Worm (Caenorhabditis elegans) whole organism, early embryonic: Measurements from ENCODE around the gene cutl-19.

Experiments used
- B0310.2 ChIP-seq: sonication (generic microtip); optimal IDR thresholded peaks from 2 replicates; lab custom pipeline; 2016; ENCODE audit warnings: mild to moderate bottlenecking, missing genetic modification characterization, missing compliant biosample characterization
- F13C5.2 ChIP-seq: sonication (generic microtip); optimal IDR thresholded peaks from 2 replicates; lab custom pipeline; 2017; ENCODE audit warnings: mild to moderate bottlenecking, missing genetic modification characterization, inconsistent platforms, missing compliant biosample characterization
- aly-1 ChIP-seq: sonication (generic microtip); optimal IDR thresholded peaks from 2 replicates; lab custom pipeline; 2016; ENCODE audit warnings: missing genetic modification characterization, missing compliant biosample characterization
- ama-1 ChIP-seq: fragments of 150-350 bp; optimal IDR thresholded peaks from 2 replicates; lab custom pipeline; 2014
- ceh-13 ChIP-seq: fragments of 200-800 bp; sonication (Bioruptor generic); optimal IDR thresholded peaks from 2 replicates; lab custom pipeline; 2018; ENCODE audit warnings: mild to moderate bottlenecking, missing genetic modification characterization, missing compliant biosample characterization
- ceh-36 ChIP-seq: sonication (generic microtip); optimal IDR thresholded peaks from 2 replicates; lab custom pipeline; 2016; ENCODE audit warnings: missing genetic modification characterization, inconsistent platforms, missing compliant biosample characterization
- ets-7 ChIP-seq: sonication (generic microtip); optimal IDR thresholded peaks from 2 replicates; lab custom pipeline; 2016; ENCODE audit warnings: missing genotype, missing genetic modification characterization, missing compliant biosample characterization
- flt-1 ChIP-seq: fragments of 200-800 bp; sonication (Bioruptor generic); IDR thresholded peaks from 2 replicates; pipeline ENCODE4 v1.3.6; 2022; ENCODE audit warnings: missing genetic modification characterization, missing compliant biosample characterization
- hmbx-1 ChIP-seq: sonication (generic microtip); optimal IDR thresholded peaks from 2 replicates; lab custom pipeline; 2016; ENCODE audit warnings: mild to moderate bottlenecking, missing genetic modification characterization, missing compliant biosample characterization
- hmg-4 ChIP-seq: fragments of 200-800 bp; sonication (Bioruptor generic); optimal IDR thresholded peaks from 2 replicates; lab custom pipeline; 2018; ENCODE audit warnings: mild to moderate bottlenecking, missing genetic modification characterization, missing compliant biosample characterization
- hnd-1 ChIP-seq: sonication (generic microtip); optimal IDR thresholded peaks from 2 replicates; lab custom pipeline; 2016; ENCODE audit warnings: missing genetic modification characterization, missing compliant biosample characterization
- pes-1 ChIP-seq: fragments of 200-800 bp; sonication (Bioruptor generic); IDR thresholded peaks from 2 replicates; pipeline ENCODE4 v1.3.6; 2022; ENCODE audit warnings: missing genetic modification reagents, missing genetic modification characterization, missing compliant biosample characterization
- scrt-1 ChIP-seq: fragments of 200-800 bp; sonication (Bioruptor generic); IDR thresholded peaks from 2 replicates; pipeline ENCODE4 v1.3.6; 2022; ENCODE audit warnings: missing genetic modification characterization, missing compliant biosample characterization
- sea-1 ChIP-seq: fragments of 200-800 bp; sonication (Bioruptor generic); conservative IDR thresholded peaks from 2 replicates; pipeline ENCODE4 v1.3.6; 2022; ENCODE audit warnings: missing genetic modification characterization, missing compliant biosample characterization
- tbx-11 ChIP-seq: fragments of 200-800 bp; sonication (Bioruptor generic); IDR thresholded peaks from 2 replicates; pipeline ENCODE4 v1.3.6; 2022; ENCODE audit warnings: missing genetic modification characterization, missing compliant biosample characterization
- tbx-37 ChIP-seq: fragments of 200-800 bp; sonication (Bioruptor generic); conservative IDR thresholded peaks from 2 replicates; pipeline ENCODE4 v1.3.6; 2022; ENCODE audit warnings: missing genetic modification reagents, missing genetic modification characterization, missing compliant biosample characterization
- tra-4 ChIP-seq: sonication (generic microtip); optimal IDR thresholded peaks from 2 replicates; lab custom pipeline; 2017; ENCODE audit warnings: missing genetic modification characterization, missing compliant biosample characterization

Gene cutl-19

DNA sequence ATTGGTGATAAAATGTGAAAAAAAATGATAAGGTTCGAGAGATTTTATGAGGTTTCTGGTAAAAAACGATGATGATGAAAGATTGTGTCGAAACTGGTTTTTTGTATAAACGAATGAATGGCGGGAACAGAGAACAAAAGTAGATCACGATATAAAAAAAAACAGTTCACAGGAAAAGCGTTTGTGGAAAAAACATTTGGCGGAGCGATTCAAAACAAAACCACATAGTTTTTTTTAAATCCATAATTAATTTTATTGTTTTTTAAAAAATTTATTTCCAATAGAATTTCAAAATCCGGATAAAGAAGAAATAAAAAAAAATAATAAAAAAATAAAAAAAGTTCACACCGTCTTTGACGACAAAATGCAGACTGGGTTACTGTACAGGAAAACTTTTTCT, 2.0 kb downstream of the cutl-19 start, which contains the start of gene ZC155.4:
ZC155.4 (minus strand) TSS at position 101 of the 400 bp plus-strand sequence.
- TF ChIP-seq ama-1 (lab: Kevin White, UChicago) (no peak), scrt-1 (GFP tag; lab: Robert Waterston, UW) (no peak), tbx-37 (GFP tag; lab: Robert Waterston, UW) (no peak), ceh-13 (GFP tag; lab: Kevin White, UChicago) (no peak), flt-1 (GFP tag; lab: Robert Waterston, UW) (no peak), sea-1 (GFP tag; lab: Robert Waterston, UW) (no peak), hmbx-1 (tag; lab: Kevin White, UChicago) (no peak), ceh-36 (no peak), tbx-11 (GFP tag; lab: Robert Waterston, UW) (no peak), hnd-1 (no peak), pes-1 (GFP tag; lab: Robert Waterston, UW) (no peak), hmg-4 (GFP tag; lab: Kevin White, UChicago) (no peak), aly-1 (tag; lab: Kevin White, UChicago) (no peak), B0310.2 (tag; lab: Kevin White, UChicago) (no peak), tra-4 (tag; lab: Kevin White, UChicago) (no peak), F13C5.2 (tag; lab: Kevin White, UChicago) (no peak), ets-7 (tag; lab: Kevin White, UChicago) (no peak)

ce11 chrIII:5214162-5214561, 3.2 kb downstream of the cutl-19 start:
- TF ChIP-seq aly-1 (tag; lab: Kevin White, UChicago): no peak

- TF ChIP-seq hmbx-1 (tag; lab: Kevin White, UChicago) (peak; percentile 16), flt-1 (GFP tag; lab: Robert Waterston, UW) (peak; percentile 80), F13C5.2 (tag; lab: Kevin White, UChicago) (peak; percentile 66), ets-7 (tag; lab: Kevin White, UChicago) (peak; percentile 55), B0310.2 (tag; lab: Kevin White, UChicago) (peak; percentile 63), scrt-1 (GFP tag; lab: Robert Waterston, UW) (peak; percentile 75), pes-1 (GFP tag; lab: Robert Waterston, UW) (peak; percentile 84), hmg-4 (GFP tag; lab: Kevin White, UChicago) (peak; percentile 93), hnd-1 (peak; percentile 26), ceh-13 (GFP tag; lab: Kevin White, UChicago) (peak; percentile 47), sea-1 (GFP tag; lab: Robert Waterston, UW) (peak; percentile 76), tbx-37 (GFP tag; lab: Robert Waterston, UW) (peak; percentile 40), aly-1 (tag; lab: Kevin White, UChicago) (peak; percentile 90)
Measured at ce11 chrIII:5211137-5211648, 6.2 kb downstream of the cutl-19 start.

DNA sequence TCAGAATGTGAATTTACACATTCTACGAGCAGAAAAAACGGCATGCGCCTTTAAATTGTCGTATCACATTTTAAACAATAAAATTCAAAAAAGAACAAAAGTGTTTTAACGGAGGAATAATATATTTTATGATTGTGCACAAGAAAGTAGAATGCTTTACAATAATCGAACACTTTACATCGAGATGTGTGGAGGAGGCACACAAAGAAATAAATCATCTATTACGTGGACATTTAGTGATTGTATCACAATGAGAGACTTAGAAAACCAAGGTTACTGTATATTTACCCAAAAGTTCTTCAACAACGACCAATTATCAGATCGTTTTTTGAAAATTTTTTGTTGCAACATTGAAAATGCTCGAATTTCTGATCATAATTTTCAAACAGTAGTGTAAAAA, 7.1 kb downstream of the cutl-19 start:
- TF ChIP-seq F13C5.2 (tag; lab: Kevin White, UChicago) (no peak), sea-1 (GFP tag; lab: Robert Waterston, UW) (no peak), scrt-1 (GFP tag; lab: Robert Waterston, UW) (no peak), tbx-37 (GFP tag; lab: Robert Waterston, UW) (no peak), pes-1 (GFP tag; lab: Robert Waterston, UW) (no peak), hmbx-1 (tag; lab: Kevin White, UChicago) (no peak), flt-1 (GFP tag; lab: Robert Waterston, UW) (no peak)

DNA sequence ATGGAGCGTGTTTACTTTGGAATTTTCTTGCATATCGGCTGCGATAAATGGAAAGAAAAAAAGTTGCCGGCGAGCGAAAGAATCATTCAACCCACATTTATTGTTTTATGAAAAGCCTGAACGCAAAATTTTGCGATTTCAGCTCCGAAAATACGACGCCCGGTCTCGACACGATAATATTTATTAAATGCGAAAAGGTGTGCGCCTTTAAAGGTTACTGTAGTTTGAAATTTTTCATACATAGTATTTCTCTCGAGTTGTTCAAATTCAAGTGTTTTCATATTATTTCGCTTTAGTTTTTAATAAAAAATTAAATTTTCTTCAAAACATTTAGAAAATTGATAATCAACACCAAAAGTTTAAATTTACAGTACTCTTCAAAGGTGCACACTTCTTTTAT, 8.4 kb downstream of the cutl-19 start, which contains the start of gene syx-16:
syx-16 (minus strand) TSS at position 118 of the 400 bp plus-strand sequence.
- TF ChIP-seq hmbx-1 (tag; lab: Kevin White, UChicago): no peak
- TF ChIP-seq B0310.2 (tag; lab: Kevin White, UChicago): no peak
- TF ChIP-seq F13C5.2 (tag; lab: Kevin White, UChicago): no peak
- TF ChIP-seq ceh-36: no peak
- no peak for TF ChIP-seq hnd-1
- no peak for TF ChIP-seq tra-4 (tag; lab: Kevin White, UChicago)

DNA sequence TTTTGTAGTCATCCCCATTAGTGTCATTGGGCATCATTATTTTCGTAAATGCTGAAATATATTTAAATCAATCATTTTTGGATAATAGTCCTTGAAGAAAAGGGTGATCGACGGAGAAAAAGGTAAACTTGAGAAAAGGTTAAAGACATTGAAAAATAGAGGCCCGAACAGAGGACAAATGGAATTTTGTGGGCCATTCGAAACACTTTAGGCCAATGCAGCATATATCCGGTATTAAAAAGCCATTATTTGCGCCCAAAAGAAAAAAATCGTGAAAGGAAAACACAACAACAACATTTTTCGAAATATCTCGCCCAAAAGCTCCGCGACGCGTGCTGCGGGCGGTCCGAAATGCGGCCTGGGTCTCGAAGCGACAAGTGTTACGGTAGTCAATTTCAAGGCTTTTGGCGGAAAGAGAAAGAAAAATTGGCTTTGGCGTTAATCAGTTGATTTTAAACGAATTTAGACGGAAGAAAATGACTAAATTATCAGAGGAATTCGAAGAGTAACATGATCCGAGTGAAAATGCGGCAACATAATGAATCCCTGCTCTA, 10.5 kb downstream of the cutl-19 start, which contains the start of gene morc-1:
morc-1 (minus strand) TSS at position 51 of the 554 bp plus-strand sequence.
- TF ChIP-seq F13C5.2 (tag; lab: Kevin White, UChicago) (no peak), scrt-1 (GFP tag; lab: Robert Waterston, UW) (0 out of 2 replicates have a peak, but pooled peaks have one; percentile 9)

ce11 chrIII:5203310-5203709, 14.1 kb downstream of the cutl-19 start:
- TF ChIP-seq B0310.2 (tag; lab: Kevin White, UChicago) (no peak), F13C5.2 (tag; lab: Kevin White, UChicago) (no peak), scrt-1 (GFP tag; lab: Robert Waterston, UW) (no peak), sea-1 (GFP tag; lab: Robert Waterston, UW) (no peak), tra-4 (tag; lab: Kevin White, UChicago) (no peak), ets-7 (tag; lab: Kevin White, UChicago) (no peak), ama-1 (lab: Kevin White, UChicago) (no peak), aly-1 (tag; lab: Kevin White, UChicago) (no peak), hnd-1 (no peak), pes-1 (GFP tag; lab: Robert Waterston, UW) (no peak), ceh-13 (GFP tag; lab: Kevin White, UChicago) (no peak), hmg-4 (GFP tag; lab: Kevin White, UChicago) (no peak), flt-1 (GFP tag; lab: Robert Waterston, UW) (no peak), tbx-37 (GFP tag; lab: Robert Waterston, UW) (no peak), ceh-36 (no peak)
